Worm (Caenorhabditis elegans): ENCODE measurements around the gene gid-7.

The gid-7 gene

DNA sequence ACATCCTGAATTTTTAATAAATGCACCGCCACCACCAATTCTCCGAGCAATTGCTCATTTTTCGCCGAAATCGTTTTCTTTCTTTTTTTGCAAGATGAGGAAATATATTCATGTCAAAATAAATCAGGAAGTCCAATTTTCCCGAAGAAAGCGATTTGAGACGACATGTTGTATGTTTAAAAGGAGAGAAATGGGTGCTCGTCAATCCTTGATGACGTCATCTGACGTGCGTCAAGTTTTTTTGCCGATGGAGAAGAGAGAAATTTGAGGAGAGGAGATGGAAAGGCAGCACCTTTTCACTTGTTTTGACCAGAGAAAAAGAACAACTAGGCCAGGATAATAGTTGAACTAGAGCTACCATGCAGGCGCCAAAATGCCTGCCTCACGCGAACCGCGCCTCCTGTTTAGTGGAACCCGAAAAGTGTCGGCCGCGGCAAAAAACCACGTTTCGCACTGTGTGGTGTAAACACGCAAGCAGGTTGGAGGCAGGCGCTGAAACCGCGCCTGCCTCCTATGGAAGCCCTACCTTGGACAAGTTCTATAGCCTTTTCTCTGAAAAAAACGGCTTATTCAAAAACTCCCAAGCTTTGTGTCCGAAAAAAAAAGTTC lies 40.5 kb downstream of the gid-7 start:
- TF ChIP-seq aly-2 (tag; optimal IDR thresholded peaks at IDR 0.05): no peak
- peak; percentile 0 for TF ChIP-seq lin-11 (tag; optimal IDR thresholded peaks at IDR 0.05)
- TF ChIP-seq skn-1 (tag; optimal IDR thresholded peaks at IDR 0.05): no peak
- TF ChIP-seq sem-4 (tag; optimal IDR thresholded peaks at IDR 0.05): no peak
- no peak for TF ChIP-seq elt-3 (tag; optimal IDR thresholded peaks at IDR 0.05)
- peak; percentile 25 for TF ChIP-seq lin-13 (GFP tag; optimal IDR thresholded peaks at IDR 0.05)
- no peak for TF ChIP-seq sma-3 (GFP tag; optimal IDR thresholded peaks at IDR 0.05)
- no peak for TF ChIP-seq unc-39 (tag; optimal IDR thresholded peaks at IDR 0.05)
- TF ChIP-seq egl-27 (tag; optimal IDR thresholded peaks at IDR 0.05): peak; percentile 64
- no peak for TF ChIP-seq nhr-21 (tag; optimal IDR thresholded peaks at IDR 0.05)
- TF ChIP-seq ztf-1 (GFP tag; conservative IDR thresholded peaks at IDR 0.05): no peak
- no peak for TF ChIP-seq Y55F3AM.14 (GFP tag; optimal IDR thresholded peaks at IDR 0.05)
- no peak for TF ChIP-seq peb-1 (tag; optimal IDR thresholded peaks at IDR 0.05)
- no peak for TF ChIP-seq dmd-4 (tag; optimal IDR thresholded peaks at IDR 0.05)
- TF ChIP-seq alr-1 (tag; optimal IDR thresholded peaks at IDR 0.05): no peak
- TF ChIP-seq fos-1 (tag; optimal IDR thresholded peaks at IDR 0.05): no peak
- TF ChIP-seq nhr-12 (tag; optimal IDR thresholded peaks at IDR 0.05): no peak
- TF ChIP-seq blmp-1 (tag; optimal IDR thresholded peaks at IDR 0.05; ENCODE audit: insufficient read depth): no peak
- no peak for TF ChIP-seq nhr-10 (tag; optimal IDR thresholded peaks at IDR 0.05)
- peak; percentile 70 for TF ChIP-seq sma-9 (GFP tag; optimal IDR thresholded peaks at IDR 0.05)
- TF ChIP-seq sma-9 (tag; optimal IDR thresholded peaks at IDR 0.05): no peak
- no peak for TF ChIP-seq ceh-82 (tag; optimal IDR thresholded peaks at IDR 0.05)
- TF ChIP-seq nhr-237 (tag; optimal IDR thresholded peaks at IDR 0.05): no peak
- TF ChIP-seq lin-39 (tag; optimal IDR thresholded peaks at IDR 0.05): no peak
- TF ChIP-seq nhr-129 (tag; optimal IDR thresholded peaks at IDR 0.05): peak; percentile 59
- TF ChIP-seq snpc-4 (tag; optimal IDR thresholded peaks at IDR 0.05): no peak
- TF ChIP-seq elt-1 (tag; optimal IDR thresholded peaks at IDR 0.05): no peak
- peak in 1 of 2 experiments; percentile 65 for TF ChIP-seq lsy-2 (tag; optimal IDR thresholded peaks at IDR 0.05)
- no peak for TF ChIP-seq nhr-77 (tag; optimal IDR thresholded peaks at IDR 0.05)
- no peak for TF ChIP-seq ztf-4 (tag; optimal IDR thresholded peaks at IDR 0.05)
- TF ChIP-seq crh-2 (tag; optimal IDR thresholded peaks at IDR 0.05): peak; percentile 80
- peak; percentile 49 for TF ChIP-seq nhr-6 (tag; optimal IDR thresholded peaks at IDR 0.05)
- no peak for TF ChIP-seq ceh-16 (tag; optimal IDR thresholded peaks at IDR 0.05)
- no peak for TF ChIP-seq R02D3.7 (tag; optimal IDR thresholded peaks at IDR 0.05)
- TF ChIP-seq ztf-11 (tag; optimal IDR thresholded peaks at IDR 0.05): no peak
- no peak for TF ChIP-seq nhr-25 (tag; optimal IDR thresholded peaks at IDR 0.05)
- peak; percentile 61 for TF ChIP-seq unc-55 (GFP tag; optimal IDR thresholded peaks at IDR 0.05)
- TF ChIP-seq unc-62 (GFP tag; optimal IDR thresholded peaks at IDR 0.05): peak; percentile 36
- TF ChIP-seq mab-5 (tag; optimal IDR thresholded peaks at IDR 0.05): peak; percentile 75
- peak in 1 of 2 experiments; percentile 54 for TF ChIP-seq mdl-1 (tag; optimal IDR thresholded peaks at IDR 0.05)
- TF ChIP-seq gmeb-1 (tag; optimal IDR thresholded peaks at IDR 0.05): no peak
- no peak for TF ChIP-seq ZK546.5 (tag; optimal IDR thresholded peaks at IDR 0.05)
- no peak for TF ChIP-seq nhr-11 (tag; optimal IDR thresholded peaks at IDR 0.05)
- TF ChIP-seq mbf-1 (tag; optimal IDR thresholded peaks at IDR 0.05): no peak
- TF ChIP-seq zag-1 (tag; optimal IDR thresholded peaks at IDR 0.05): peak; percentile 54
- no peak for TF ChIP-seq nhr-23 (tag; optimal IDR thresholded peaks at IDR 0.05)
- TF ChIP-seq C34F6.9 (tag; optimal IDR thresholded peaks at IDR 0.05): peak; percentile 62
- peak; percentile 64 for TF ChIP-seq F13H6.1 (tag; optimal IDR thresholded peaks at IDR 0.05)
- no peak for TF ChIP-seq ama-1 (optimal IDR thresholded peaks at IDR 0.05)

All from whole organism, L2 larva.